Fruit fly (Drosophila melanogaster): ENCODE measurements around the gene CG17726.

Gene CG17726

dm6 chr3R:11198062-11198472 is 28.5 kb upstream of the CG17726 start (continued):
- TF ChIP-seq CG8359 (GFP tag; optimal IDR thresholded peaks at IDR 0.05; ENCODE audit: borderline replicate concordance) = no peak
- TF ChIP-seq CG11560 (tag; IDR thresholded peaks at IDR 0.05) = no peak
- TF ChIP-seq zf30C (GFP tag; optimal IDR thresholded peaks at IDR 0.05) = no peak
- no peak for TF ChIP-seq vfl (GFP tag; optimal IDR thresholded peaks at IDR 0.05)
- peak; percentile 38 for TF ChIP-seq caup (GFP tag; optimal IDR thresholded peaks at IDR 0.05; ENCODE audit: severe bottlenecking)
- TF ChIP-seq HLH4C (GFP tag; IDR thresholded peaks at IDR 0.05; ENCODE audit: partially characterized antibody) = 0 out of 3 replicates have a peak, but pooled peaks have one; percentile 12
- 0 out of 3 replicates have a peak, but pooled peaks have one; percentile 8 for TF ChIP-seq otp (GFP tag; IDR thresholded peaks at IDR 0.05)
- TF ChIP-seq slbo (GFP tag; IDR thresholded peaks at IDR 0.05) = peak; percentile 39
- no peak for TF ChIP-seq mld (GFP tag; IDR thresholded peaks at IDR 0.05; ENCODE audit: partially characterized antibody)
- no peak for TF ChIP-seq CG15011 (GFP tag; optimal IDR thresholded peaks at IDR 0.05)
- peak; percentile 60; the same call in 2 of the 3 replicates for TF ChIP-seq ci (GFP tag; IDR thresholded peaks at IDR 0.05)
- TF ChIP-seq bbx (GFP tag; IDR thresholded peaks at IDR 0.05; ENCODE audit: partially characterized antibody) = peak; percentile 41; the same call in 1 of the 2 replicates
- no peak for TF ChIP-seq tgo (GFP tag; IDR thresholded peaks at IDR 0.05)
- no peak for TF ChIP-seq pan (optimal IDR thresholded peaks at IDR 0.05)
- TF ChIP-seq pan (GFP tag; optimal IDR thresholded peaks at IDR 0.05 in 1 of 2, IDR thresholded peaks at IDR 0.05 in 1 of 2) = peak in 1 of 2 experiments; percentile 39
- no peak for TF ChIP-seq CG32772 (GFP tag; IDR thresholded peaks at IDR 0.05)
- no peak for TF ChIP-seq so (GFP tag; IDR thresholded peaks at IDR 0.05)
- TF ChIP-seq Blimp-1 (GFP tag; optimal IDR thresholded peaks at IDR 0.05) = peak; percentile 15
- TF ChIP-seq CG2678 (tag; optimal IDR thresholded peaks at IDR 0.05) = no peak
- TF ChIP-seq hkb (optimal IDR thresholded peaks at IDR 0.05) = no peak
- TF ChIP-seq hkb (GFP tag; IDR thresholded peaks at IDR 0.05) = no peak
- TF ChIP-seq CG14860 (GFP tag; IDR thresholded peaks at IDR 0.05; ENCODE audit: partially characterized antibody) = no peak
- no peak for TF ChIP-seq pb (GFP tag; optimal IDR thresholded peaks at IDR 0.05)
- TF ChIP-seq insv (GFP tag; optimal IDR thresholded peaks at IDR 0.05) = no peak
- peak; percentile 15 for TF ChIP-seq Asciz (GFP tag; optimal IDR thresholded peaks at IDR 0.05)
- TF ChIP-seq Atf6 (GFP tag; IDR thresholded peaks at IDR 0.05) = no peak
- no peak for TF ChIP-seq grn (GFP tag; optimal IDR thresholded peaks at IDR 0.05)
- TF ChIP-seq CG11723 (GFP tag; optimal IDR thresholded peaks at IDR 0.05) = no peak
- no peak for TF ChIP-seq CG18619 (GFP tag; optimal IDR thresholded peaks at IDR 0.05)
- no peak for TF ChIP-seq pho (GFP tag; optimal IDR thresholded peaks at IDR 0.05)
- TF ChIP-seq NK7.1 (GFP tag; optimal IDR thresholded peaks at IDR 0.05) = no peak
- TF ChIP-seq Myb (GFP tag; optimal IDR thresholded peaks at IDR 0.05) = no peak
- TF ChIP-seq gce (GFP tag; IDR thresholded peaks at IDR 0.05) = no peak
- no peak for TF ChIP-seq CG10979 (tag; optimal IDR thresholded peaks at IDR 0.05)
- peak; percentile 54 for TF ChIP-seq ftz-f1 (GFP tag; optimal IDR thresholded peaks at IDR 0.05)
- TF ChIP-seq CG14050 (GFP tag; IDR thresholded peaks at IDR 0.05) = no peak
- TF ChIP-seq run (tag; optimal IDR thresholded peaks at IDR 0.05) = peak; percentile 53
- no peak for TF ChIP-seq ATbp (GFP tag; optimal IDR thresholded peaks at IDR 0.05)
- TF ChIP-seq CG7839 (tag; optimal IDR thresholded peaks at IDR 0.05) = peak; percentile 34
- peak; percentile 12 for TF ChIP-seq Fer3 (tag; optimal IDR thresholded peaks at IDR 0.05)
- no peak for TF ChIP-seq odd (GFP tag; optimal IDR thresholded peaks at IDR 0.05)
- TF ChIP-seq Hr78 (GFP tag; optimal IDR thresholded peaks at IDR 0.05) = no peak
- no peak for TF ChIP-seq CG14710 (tag; optimal IDR thresholded peaks at IDR 0.05)
- TF ChIP-seq nerfin-2 (GFP tag; IDR thresholded peaks at IDR 0.05; ENCODE audit: partially characterized antibody) = no peak
- TF ChIP-seq jing (GFP tag; optimal IDR thresholded peaks at IDR 0.05) = no peak
- TF ChIP-seq CG13296 (GFP tag; optimal IDR thresholded peaks at IDR 0.05) = no peak
- peak; percentile 4 for TF ChIP-seq MTF-1 (GFP tag; optimal IDR thresholded peaks at IDR 0.05; ENCODE audit: borderline replicate concordance)
- TF ChIP-seq Xrp1 (GFP tag; IDR thresholded peaks at IDR 0.05) = peak; percentile 46; the same call in 1 of the 2 replicates
- peak; percentile 54 for TF ChIP-seq CG10543 (GFP tag; optimal IDR thresholded peaks at IDR 0.05)
- no peak for TF ChIP-seq aop (GFP tag; IDR thresholded peaks at IDR 0.05)

Measured in whole organism, embryonic.